Worm (Caenorhabditis elegans) whole organism, late embryonic: ENCODE results near the gene C46A5.1.

Source experiments
- lin-11 ChIP-seq: fragments of 200-800 bp; sonication (Bioruptor generic); optimal IDR thresholded peaks from 2 replicates; lab custom pipeline; 2018; ENCODE audit warnings: mild to moderate bottlenecking, missing genetic modification characterization, missing compliant biosample characterization
- madf-2 ChIP-seq: sonication (generic microtip); optimal IDR thresholded peaks from 2 replicates; lab custom pipeline; 2017; ENCODE audit warnings: missing genetic modification characterization, missing compliant biosample characterization
- nfya-1 ChIP-seq: sonication (generic microtip); optimal IDR thresholded peaks from 2 replicates; lab custom pipeline; 2017; ENCODE audit warnings: missing genetic modification characterization, mild to moderate bottlenecking, missing compliant biosample characterization, antibody characterized with exemption, moderate library complexity
- nhr-232 ChIP-seq: sonication (generic microtip); optimal IDR thresholded peaks from 2 replicates; lab custom pipeline; 2016; ENCODE audit warnings: missing genetic modification characterization, missing compliant biosample characterization
- pat-9 ChIP-seq: fragments of 200-800 bp; sonication (Bioruptor generic); optimal IDR thresholded peaks from 2 replicates; lab custom pipeline; 2018; ENCODE audit warnings: mild to moderate bottlenecking, missing genetic modification characterization, moderate library complexity, missing compliant biosample characterization
- sox-4 ChIP-seq: sonication (generic microtip); optimal IDR thresholded peaks from 2 replicates; lab custom pipeline; 2017; ENCODE audit warnings: mild to moderate bottlenecking, missing genetic modification characterization, inconsistent platforms, missing compliant biosample characterization
- syd-9 ChIP-seq: sonication (generic microtip); optimal IDR thresholded peaks from 2 replicates; lab custom pipeline; 2016; ENCODE audit warnings: mild to moderate bottlenecking, missing genetic modification characterization, moderate library complexity, missing compliant biosample characterization
- unc-55 ChIP-seq: sonication (generic microtip); optimal IDR thresholded peaks from 2 replicates; lab custom pipeline; 2017; ENCODE audit warnings: missing biosample characterization, missing genetic modification reagents, missing genetic modification characterization

DNA sequence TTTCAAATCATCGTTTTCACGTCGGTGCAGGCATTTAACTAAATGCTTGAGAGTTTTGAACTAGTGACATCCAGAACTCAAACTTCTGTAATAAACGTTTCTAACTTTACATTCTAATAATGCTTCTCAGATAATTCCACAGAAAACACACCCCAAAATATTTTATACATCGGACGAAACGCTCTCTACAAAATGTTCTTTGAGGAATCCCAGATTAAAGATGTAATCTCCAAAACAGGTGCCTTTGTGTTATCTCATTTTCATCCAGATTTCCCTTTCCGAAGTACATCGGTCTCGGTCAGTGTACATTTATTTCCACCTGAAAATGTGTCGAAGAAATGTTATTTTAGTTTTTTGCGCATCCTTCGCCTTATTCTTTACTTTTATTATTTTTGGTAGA, 41.0 kb downstream of the C46A5.1 start, which contains the start of gene C33H5.2:
- TF ChIP-seq madf-2 (no peak), sox-4 (tag; lab: Kevin White, UChicago) (no peak), syd-9 (tag; lab: Kevin White, UChicago) (no peak), pat-9 (tag; lab: Kevin White, UChicago) (no peak), nhr-232 (no peak), lin-11 (tag; lab: Kevin White, UChicago) (no peak), nfya-1 (tag; lab: Kevin White, UChicago) (no peak), unc-55 (GFP tag; lab: Kevin White, UChicago) (no peak)
